Fruit fly (Drosophila melanogaster) whole organism, embryonic: ENCODE data around the gene Or85a.
A peak's percentile ranks its signal among the peaks of the same experiment; 100 is the strongest.

Source experiments
- CG10321 ChIP-seq: fragments of 200-800 bp; sonication (Bioruptor generic); IDR thresholded peaks from 2 replicates; pipeline ENCODE4 v1.3.6; 2022; ENCODE audit warnings: missing biosample characterization, missing genetic modification characterization
- CG10366 ChIP-seq: fragments of 200-800 bp; sonication (Bioruptor generic); IDR thresholded peaks from 2 replicates; pipeline ENCODE4 v1.3.6; 2022; ENCODE audit warnings: missing biosample characterization, missing genetic modification characterization
- CG10543 ChIP-seq: fragments of 200-800 bp; sonication (Bioruptor generic); optimal IDR thresholded peaks from 3 replicates; lab custom pipeline; 2017; ENCODE audit warnings: missing biosample characterization, mild to moderate bottlenecking, missing genetic modification characterization, moderate library complexity
- CG10979 ChIP-seq: fragments of 200-800 bp; sonication (Bioruptor generic); optimal IDR thresholded peaks from 2 replicates; lab custom pipeline; 2018; ENCODE audit warnings: missing biosample characterization, mild to moderate bottlenecking, missing genetic modification characterization, moderate library complexity
- CG12659 ChIP-seq: fragments of 200-800 bp; sonication (Bioruptor generic); optimal IDR thresholded peaks from 3 replicates; lab custom pipeline; 2017; ENCODE audit warnings: mild to moderate bottlenecking, missing biosample characterization, missing genetic modification reagents, missing genetic modification characterization
- CG13123 ChIP-seq: fragments of 200-800 bp; sonication (Bioruptor generic); optimal IDR thresholded peaks from 2 replicates; lab custom pipeline; 2016; ENCODE audit warnings: missing biosample characterization, missing genetic modification characterization
- CG15696 ChIP-seq: fragments of 200-800 bp; sonication (Bioruptor generic); optimal IDR thresholded peaks from 2 replicates; lab custom pipeline; 2019; ENCODE audit warnings: missing biosample characterization, mild to moderate bottlenecking, missing genetic modification characterization, moderate library complexity
- CG17829 ChIP-seq: fragments of 200-800 bp; optimal IDR thresholded peaks from 2 replicates; lab custom pipeline; 2019; ENCODE audit warnings: missing biosample characterization, mild to moderate bottlenecking, missing genetic modification characterization, moderate library complexity
- CG18262 ChIP-seq: fragments of 200-800 bp; optimal IDR thresholded peaks from 3 replicates; lab custom pipeline; 2019; ENCODE audit warnings: missing biosample characterization, mild to moderate bottlenecking, missing genetic modification characterization, moderate library complexity
- CG18619 ChIP-seq: fragments of 200-800 bp; sonication (Bioruptor generic); optimal IDR thresholded peaks from 3 replicates; lab custom pipeline; 2017; ENCODE audit warnings: missing biosample characterization, mild to moderate bottlenecking, missing genetic modification characterization
- CG3847 ChIP-seq: fragments of 200-800 bp; sonication (Bioruptor generic); IDR thresholded peaks from 2 replicates; pipeline ENCODE4 v1.3.6; 2022; ENCODE audit warnings: missing biosample characterization, missing genetic modification characterization
- CG4854 ChIP-seq: fragments of 200-800 bp; sonication (Bioruptor generic); optimal IDR thresholded peaks from 2 replicates; lab custom pipeline; 2016; ENCODE audit warnings: missing biosample characterization, missing genetic modification characterization, inconsistent platforms
- CG6683 ChIP-seq: fragments of 200-800 bp; sonication (Bioruptor generic); optimal IDR thresholded peaks from 2 replicates; lab custom pipeline; 2017; ENCODE audit warnings: missing biosample characterization, mild to moderate bottlenecking, missing genetic modification characterization, missing genetic modification reagents
- CG9437 ChIP-seq: fragments of 200-800 bp; sonication (Bioruptor generic); optimal IDR thresholded peaks from 2 replicates; lab custom pipeline; 2018; ENCODE audit warnings: missing biosample characterization, mild to moderate bottlenecking, missing genetic modification characterization
- CG9797 ChIP-seq: fragments of 200-800 bp; sonication (Bioruptor generic); optimal IDR thresholded peaks from 3 replicates; lab custom pipeline; 2018; ENCODE audit warnings: missing biosample characterization, mild to moderate bottlenecking, missing genetic modification characterization
- CG9932 ChIP-seq: fragments of 200-800 bp; sonication (Bioruptor generic); IDR thresholded peaks from 2 replicates; pipeline ENCODE4 v1.3.6; 2022; ENCODE audit warnings: missing biosample characterization, missing genetic modification characterization
- D19B ChIP-seq: fragments of 200-800 bp; sonication (Bioruptor generic); optimal IDR thresholded peaks from 2 replicates; lab custom pipeline; 2017; ENCODE audit warnings: missing biosample characterization, mild to moderate bottlenecking, missing genetic modification characterization
- Dref ChIP-seq: fragments of 200-800 bp; sonication (Bioruptor generic); IDR thresholded peaks from 2 replicates; pipeline ENCODE4 v1.3.6; 2022; ENCODE audit warnings: missing biosample characterization, missing genetic modification characterization
- E2f2 ChIP-seq: fragments of 200-800 bp; sonication (Bioruptor generic); IDR thresholded peaks from 2 replicates; pipeline ENCODE4 v1.3.6; 2022; ENCODE audit warnings: missing biosample characterization, missing genetic modification characterization
- Gug ChIP-seq: fragments of 200-800 bp; sonication (Bioruptor generic); IDR thresholded peaks from 4 replicates; pipeline ENCODE4 v1.3.6; 2022; ENCODE audit warnings: missing biosample characterization, missing genetic modification characterization
- Myb ChIP-seq: fragments of 200-800 bp; sonication (Bioruptor generic); optimal IDR thresholded peaks from 2 replicates; lab custom pipeline; 2016; ENCODE audit warnings: missing biosample characterization, missing genetic modification characterization
- Nf-YB ChIP-seq: fragments of 200-800 bp; sonication (Bioruptor generic); optimal IDR thresholded peaks from 3 replicates; lab custom pipeline; 2019; ENCODE audit warnings: missing biosample characterization, mild to moderate bottlenecking, missing genetic modification characterization, moderate library complexity
- Nf-YC ChIP-seq: fragments of 200-800 bp; optimal IDR thresholded peaks from 3 replicates; lab custom pipeline; 2019; ENCODE audit warnings: missing biosample characterization, mild to moderate bottlenecking, missing genetic modification characterization, moderate library complexity
- Opbp ChIP-seq: fragments of 200-800 bp; sonication (Bioruptor generic); IDR thresholded peaks from 3 replicates; pipeline ENCODE4 v1.3.6; 2022; ENCODE audit warnings: missing biosample characterization, missing genetic modification characterization; ENCODE audit not compliant: partially characterized antibody
- Pdp1 ChIP-seq, 2 experiments: fragments of 200-800 bp; sonication (Bioruptor generic); optimal IDR thresholded peaks; 3 replicates each; lab custom pipeline; 2016; ENCODE audit warnings: missing biosample characterization in 2 of 2, missing genetic modification characterization in 2 of 2, mild to moderate bottlenecking in 1 of 2, moderate library complexity in 1 of 2
- Rfx ChIP-seq: fragments of 200-800 bp; sonication (Bioruptor generic); IDR thresholded peaks from 2 replicates; pipeline ENCODE4 v1.3.6; 2022; ENCODE audit warnings: missing biosample characterization, missing genetic modification characterization
- Spps ChIP-seq: fragments of 200-800 bp; sonication (Bioruptor generic); optimal IDR thresholded peaks from 2 replicates; lab custom pipeline; 2018; ENCODE audit warnings: missing biosample characterization, mild to moderate bottlenecking, missing genetic modification characterization
- Sry-δ ChIP-seq: fragments of 200-800 bp; sonication (Bioruptor generic); optimal IDR thresholded peaks from 2 replicates; lab custom pipeline; 2016; ENCODE audit warnings: missing biosample characterization, missing genetic modification characterization
- Xbp1 ChIP-seq: fragments of 200-800 bp; sonication (Bioruptor generic); optimal IDR thresholded peaks from 3 replicates; lab custom pipeline; 2016; ENCODE audit warnings: missing biosample characterization, mild to moderate bottlenecking, missing genetic modification characterization
- ash1 ChIP-seq: fragments of 200-800 bp; sonication (Bioruptor generic); optimal IDR thresholded peaks from 2 replicates; lab custom pipeline; 2018; ENCODE audit warnings: missing biosample characterization, mild to moderate bottlenecking, missing genetic modification characterization
- bcd ChIP-seq: fragments of 200-800 bp; sonication (Bioruptor generic); optimal IDR thresholded peaks from 2 replicates; lab custom pipeline; 2017; ENCODE audit warnings: missing biosample characterization, mild to moderate bottlenecking, missing genetic modification characterization
- btn ChIP-seq: fragments of 200-800 bp; sonication (Bioruptor generic); optimal IDR thresholded peaks from 2 replicates; lab custom pipeline; 2016; ENCODE audit warnings: missing biosample characterization, missing genetic modification characterization
- crol ChIP-seq: fragments of 200-800 bp; sonication (Bioruptor generic); IDR thresholded peaks from 2 replicates; pipeline ENCODE4 v1.3.6; 2022; ENCODE audit warnings: missing biosample characterization, missing genetic modification characterization
- fd64A ChIP-seq: fragments of 200-800 bp; sonication (Bioruptor generic); optimal IDR thresholded peaks from 3 replicates; lab custom pipeline; 2018; ENCODE audit warnings: missing biosample characterization, mild to moderate bottlenecking, missing genetic modification characterization
- gcm2 ChIP-seq: fragments of 200-800 bp; sonication (Bioruptor generic); optimal IDR thresholded peaks from 2 replicates; lab custom pipeline; 2016; ENCODE audit warnings: missing biosample characterization, missing genetic modification characterization
- gro ChIP-seq: fragments of 200-800 bp; sonication (Bioruptor generic); optimal IDR thresholded peaks from 2 replicates; lab custom pipeline; 2016; ENCODE audit warnings: missing biosample characterization, missing genetic modification characterization
- jigr1 ChIP-seq: fragments of 200-800 bp; sonication (Bioruptor generic); IDR thresholded peaks from 3 replicates; pipeline ENCODE4 v1.3.6; 2022; ENCODE audit warnings: missing biosample characterization, missing genetic modification characterization
- lbe ChIP-seq: fragments of 200-800 bp; sonication (Bioruptor generic); optimal IDR thresholded peaks from 2 replicates; lab custom pipeline; 2016; ENCODE audit warnings: missing biosample characterization, mild to moderate bottlenecking, missing genetic modification characterization
- lilli ChIP-seq: fragments of 200-800 bp; sonication (Bioruptor generic); optimal IDR thresholded peaks from 3 replicates; lab custom pipeline; 2016; ENCODE audit warnings: missing biosample characterization, missing genetic modification characterization
- nmo ChIP-seq: fragments of 200-800 bp; sonication (Bioruptor generic); optimal IDR thresholded peaks from 2 replicates; lab custom pipeline; 2018; ENCODE audit warnings: missing biosample characterization, mild to moderate bottlenecking, missing genetic modification characterization, moderate library complexity
- pb ChIP-seq: fragments of 200-800 bp; sonication (Bioruptor generic); optimal IDR thresholded peaks from 3 replicates; lab custom pipeline; 2016; ENCODE audit warnings: missing biosample characterization, missing genetic modification characterization
- pita ChIP-seq: fragments of 200-800 bp; sonication (Bioruptor generic); optimal IDR thresholded peaks from 2 replicates; lab custom pipeline; 2017; ENCODE audit warnings: missing biosample characterization, mild to moderate bottlenecking, missing genetic modification characterization
- pnt ChIP-seq: fragments of 200-800 bp; sonication (Bioruptor generic); optimal IDR thresholded peaks from 3 replicates; lab custom pipeline; 2016; ENCODE audit warnings: missing biosample characterization, missing genetic modification characterization
- psq ChIP-seq: fragments of 200-800 bp; sonication (Bioruptor generic); optimal IDR thresholded peaks from 2 replicates; lab custom pipeline; 2017; ENCODE audit warnings: missing biosample characterization, missing genetic modification characterization
- schlank ChIP-seq: fragments of 200-800 bp; sonication (Bioruptor generic); optimal IDR thresholded peaks from 2 replicates; lab custom pipeline; 2018; ENCODE audit warnings: missing biosample characterization, mild to moderate bottlenecking, missing genetic modification characterization
- sd ChIP-seq: fragments of 200-800 bp; sonication (Bioruptor generic); optimal IDR thresholded peaks from 3 replicates; lab custom pipeline; 2018; ENCODE audit warnings: missing biosample characterization, mild to moderate bottlenecking, missing genetic modification characterization, moderate library complexity
- sens ChIP-seq: fragments of 200-800 bp; sonication (Bioruptor generic); peaks from one replicate; lab custom pipeline; 2016; ENCODE audit warnings: missing biosample characterization, missing genetic modification characterization
- sug ChIP-seq: fragments of 200-800 bp; optimal IDR thresholded peaks from 2 replicates; lab custom pipeline; 2019; ENCODE audit warnings: missing biosample characterization, mild to moderate bottlenecking, missing genetic modification characterization, moderate library complexity
- trh ChIP-seq: fragments of 200-800 bp; sonication (Bioruptor generic); optimal IDR thresholded peaks from 2 replicates; lab custom pipeline; 2016; ENCODE audit warnings: missing biosample characterization, missing genetic modification characterization
- vnd ChIP-seq: fragments of 200-800 bp; sonication (Bioruptor generic); IDR thresholded peaks from 3 replicates; pipeline ENCODE4 v1.3.6; 2022; ENCODE audit warnings: missing biosample characterization, missing genetic modification characterization; ENCODE audit not compliant: partially characterized antibody

Or85a gene

dm6 chr3R:8316344-8317105, 5.0 kb upstream of the Or85a start, which contains the start of gene Coq2 (continued):
- no peak for TF ChIP-seq CG18262 (tag; lab: Kevin White, UChicago)
- no peak for TF ChIP-seq pb
- TF ChIP-seq nmo (GFP tag; lab: Kevin White, UChicago) = peak; percentile 12
- no peak for TF ChIP-seq sug (tag; lab: Kevin White, UChicago)
- no peak for TF ChIP-seq crol (GFP tag; lab: Robert Waterston, UW)
- TF ChIP-seq Gug (GFP tag; lab: Robert Waterston, UW) = no peak
- no peak for TF ChIP-seq CG4854 (GFP tag; lab: Kevin White, UChicago)
- TF ChIP-seq btn (GFP tag; lab: Kevin White, UChicago) = no peak
- TF ChIP-seq trh = no peak
- TF ChIP-seq Sry-δ (GFP tag; lab: Kevin White, UChicago) = peak; percentile 44
- no peak for TF ChIP-seq vnd (GFP tag; lab: Robert Waterston, UW)
- peak; percentile 77 for TF ChIP-seq CG3847 (GFP tag; lab: Robert Waterston, UW)
- TF ChIP-seq CG15696 (tag; lab: Kevin White, UChicago) = no peak
- TF ChIP-seq Opbp (GFP tag; lab: Robert Waterston, UW) = no peak
- peak; percentile 15 for TF ChIP-seq pita (GFP tag; lab: Kevin White, UChicago)
- no peak for TF ChIP-seq Spps (tag; lab: Kevin White, UChicago)
- no peak for TF ChIP-seq jigr1 (GFP tag; lab: Robert Waterston, UW)
- TF ChIP-seq sd = peak; percentile 92
- TF ChIP-seq gcm2 (GFP tag; lab: Kevin White, UChicago) = no peak
- TF ChIP-seq CG6683 (GFP tag; lab: Kevin White, UChicago) = no peak
- TF ChIP-seq CG10321 (GFP tag; lab: Robert Waterston, UW) = no peak
- TF ChIP-seq schlank (tag; lab: Kevin White, UChicago) = no peak
- TF ChIP-seq fd64A (GFP tag; lab: Kevin White, UChicago) = no peak
- no peak for TF ChIP-seq sens (GFP tag; lab: Kevin White, UChicago)
- no peak for TF ChIP-seq CG13123 (GFP tag; lab: Kevin White, UChicago)
- TF ChIP-seq CG10543 (GFP tag; lab: Kevin White, UChicago) = no peak
- no peak for TF ChIP-seq pnt (GFP tag; lab: Kevin White, UChicago)
- peak; percentile 2 for TF ChIP-seq Xbp1 (GFP tag; lab: Kevin White, UChicago)
- peak; percentile 59 for TF ChIP-seq Nf-YC (tag; lab: Kevin White, UChicago)
- TF ChIP-seq CG12659 = peak; percentile 25
- no peak for TF ChIP-seq D19B (GFP tag; lab: Kevin White, UChicago)
- TF ChIP-seq CG17829 (tag; lab: Kevin White, UChicago) = no peak
- TF ChIP-seq Pdp1 (GFP tag; optimal IDR thresholded peaks at IDR 0.05; lab: Kevin White, UChicago) = peak in 1 of 2 experiments; percentile 18
- TF ChIP-seq psq = no peak
- TF ChIP-seq Dref (GFP tag; lab: Robert Waterston, UW) = peak; percentile 47; the same call in 1 of the 2 replicates
- no peak for TF ChIP-seq gro
- no peak for TF ChIP-seq CG10979 (tag; lab: Kevin White, UChicago)
- TF ChIP-seq CG9437 (GFP tag; lab: Kevin White, UChicago) = no peak
- no peak for TF ChIP-seq lbe (GFP tag; lab: Kevin White, UChicago)
- peak; percentile 14 for TF ChIP-seq Nf-YB
- peak; percentile 16 for TF ChIP-seq CG9797 (GFP tag; lab: Kevin White, UChicago)
- 0 out of 2 replicates have a peak, but pooled peaks have one; percentile 32 for TF ChIP-seq Rfx (GFP tag; lab: Robert Waterston, UW)
- TF ChIP-seq CG9932 (GFP tag; lab: Robert Waterston, UW) = no peak
- TF ChIP-seq Myb = peak; percentile 88
- no peak for TF ChIP-seq bcd
- TF ChIP-seq CG18619 = no peak
- TF ChIP-seq E2f2 (GFP tag; lab: Robert Waterston, UW) = peak; percentile 96
- TF ChIP-seq CG10366 (GFP tag; lab: Robert Waterston, UW) = no peak
- no peak for TF ChIP-seq ash1
- TF ChIP-seq lilli (GFP tag; lab: Kevin White, UChicago) = no peak
